Worm (Caenorhabditis elegans) whole organism, mixed stage, embryonic: ENCODE measurements around the gene C08E8.2.

Source experiments
- bed-3 ChIP-seq: fragments of 200-800 bp; sonication (Bioruptor generic); optimal IDR thresholded peaks from 3 replicates; lab custom pipeline; 2018; ENCODE audit warnings: mild to moderate bottlenecking, missing genetic modification characterization, moderate library complexity, missing compliant biosample characterization
- blmp-1 ChIP-seq: fragments of 150-350 bp; optimal IDR thresholded peaks from 2 replicates; lab custom pipeline; 2014; ENCODE audit warnings: missing biosample characterization, missing genetic modification characterization
- ceh-39 ChIP-seq: fragments of 150-350 bp; optimal IDR thresholded peaks from 2 replicates; lab custom pipeline; 2014; ENCODE audit warnings: missing biosample characterization, missing genetic modification characterization
- ceh-43 ChIP-seq: fragments of 200-800 bp; sonication (Bioruptor generic); optimal IDR thresholded peaks from 2 replicates; lab custom pipeline; 2018; ENCODE audit warnings: mild to moderate bottlenecking, missing genetic modification characterization, moderate library complexity, missing compliant biosample characterization
- ceh-83 ChIP-seq: fragments of 200-800 bp; sonication (Bioruptor generic); optimal IDR thresholded peaks from 2 replicates; lab custom pipeline; 2018; ENCODE audit warnings: mild to moderate bottlenecking, missing genetic modification characterization, missing compliant biosample characterization
- cnd-1 ChIP-seq: fragments of 200-800 bp; sonication (Bioruptor generic); optimal IDR thresholded peaks from 2 replicates; lab custom pipeline; 2018; ENCODE audit warnings: mild to moderate bottlenecking, missing genetic modification characterization, missing compliant biosample characterization
- drap-1 ChIP-seq: fragments of 200-800 bp; sonication (Bioruptor generic); optimal IDR thresholded peaks from 3 replicates; lab custom pipeline; 2018; ENCODE audit warnings: mild to moderate bottlenecking, missing genetic modification characterization, missing compliant biosample characterization
- elt-1 ChIP-seq: sonication (generic microtip); optimal IDR thresholded peaks from 2 replicates; lab custom pipeline; 2017; ENCODE audit warnings: missing genetic modification characterization, mild to moderate bottlenecking, missing compliant biosample characterization, antibody characterized with exemption, moderate library complexity, borderline replicate concordance; ENCODE audit not compliant: insufficient read depth
- elt-3 ChIP-seq: fragments of 150-350 bp; optimal IDR thresholded peaks from 2 replicates; lab custom pipeline; 2014; ENCODE audit warnings: missing biosample characterization, missing genetic modification characterization
- flh-1 ChIP-seq: fragments of 200-800 bp; sonication (Bioruptor generic); optimal IDR thresholded peaks from 2 replicates; lab custom pipeline; 2018; ENCODE audit warnings: mild to moderate bottlenecking, missing genetic modification characterization, moderate library complexity, missing compliant biosample characterization
- ham-2 ChIP-seq: fragments of 200-800 bp; sonication (Bioruptor generic); optimal IDR thresholded peaks from 2 replicates; lab custom pipeline; 2018; ENCODE audit warnings: mild to moderate bottlenecking, missing genetic modification characterization, missing compliant biosample characterization
- hlh-1 ChIP-seq: fragments of 150-350 bp; optimal IDR thresholded peaks from 2 replicates; lab custom pipeline; 2014; ENCODE audit warnings: missing biosample characterization, missing genetic modification reagents, missing genetic modification characterization
- lin-13 ChIP-seq: fragments of 150-350 bp; optimal IDR thresholded peaks from 2 replicates; lab custom pipeline; 2014; ENCODE audit warnings: missing biosample characterization, missing genetic modification characterization
- lin-32 ChIP-seq: fragments of 200-800 bp; sonication (Bioruptor generic); optimal IDR thresholded peaks from 2 replicates; lab custom pipeline; 2018; ENCODE audit warnings: mild to moderate bottlenecking, missing genetic modification characterization, missing compliant biosample characterization
- mep-1 ChIP-seq: fragments of 150-350 bp; optimal IDR thresholded peaks from 2 replicates; lab custom pipeline; 2017; ENCODE audit warnings: missing biosample characterization, missing genetic modification reagents, missing genetic modification characterization, inconsistent platforms
- mls-2 ChIP-seq: sonication (generic microtip); optimal IDR thresholded peaks from 2 replicates; lab custom pipeline; 2016; ENCODE audit warnings: mild to moderate bottlenecking, missing genetic modification characterization, moderate library complexity, missing compliant biosample characterization
- nhr-12 ChIP-seq: fragments of 150-350 bp; optimal IDR thresholded peaks from 2 replicates; lab custom pipeline; 2014; ENCODE audit warnings: missing biosample characterization, missing genetic modification characterization
- nhr-2 ChIP-seq: fragments of 150-350 bp; optimal IDR thresholded peaks from 2 replicates; lab custom pipeline; 2014; ENCODE audit warnings: missing biosample characterization, missing genetic modification characterization
- nhr-237 ChIP-seq: fragments of 150-350 bp; optimal IDR thresholded peaks from 2 replicates; lab custom pipeline; 2014; ENCODE audit warnings: missing biosample characterization, missing genetic modification characterization
- nhr-28 ChIP-seq: fragments of 150-350 bp; optimal IDR thresholded peaks from 2 replicates; lab custom pipeline; 2014; ENCODE audit warnings: missing biosample characterization, missing genetic modification characterization
- nhr-76 ChIP-seq: sonication (generic microtip); optimal IDR thresholded peaks from 2 replicates; lab custom pipeline; 2017; ENCODE audit warnings: missing biosample characterization, missing genetic modification characterization
- pha-4 ChIP-seq: fragments of 150-350 bp; optimal IDR thresholded peaks from 2 replicates; lab custom pipeline; 2018; ENCODE audit warnings: missing biosample characterization, missing genetic modification reagents, missing genetic modification characterization
- sem-2 ChIP-seq: fragments of 200-800 bp; sonication (Bioruptor generic); optimal IDR thresholded peaks from 2 replicates; lab custom pipeline; 2018; ENCODE audit warnings: mild to moderate bottlenecking, missing genetic modification characterization, missing compliant biosample characterization
- snpc-4 ChIP-seq: fragments of 150-350 bp; optimal IDR thresholded peaks from 2 replicates; lab custom pipeline; 2014; ENCODE audit warnings: missing biosample characterization, missing genetic modification characterization
- sptf-1 ChIP-seq: sonication (generic microtip); optimal IDR thresholded peaks from 2 replicates; lab custom pipeline; 2017; ENCODE audit warnings: mild to moderate bottlenecking, missing genetic modification characterization, moderate library complexity, missing compliant biosample characterization
- tbx-8 ChIP-seq: fragments of 200-800 bp; sonication (Bioruptor generic); optimal IDR thresholded peaks from 2 replicates; lab custom pipeline; 2018; ENCODE audit warnings: mild to moderate bottlenecking, missing genetic modification characterization, moderate library complexity, missing compliant biosample characterization
- unc-120 ChIP-seq: sonication (generic microtip); optimal IDR thresholded peaks from 2 replicates; lab custom pipeline; 2017; ENCODE audit warnings: missing genetic modification characterization, missing compliant biosample characterization; ENCODE audit not compliant: poor library complexity, severe bottlenecking
- unc-62 ChIP-seq: fragments of 150-350 bp; optimal IDR thresholded peaks from 2 replicates; lab custom pipeline; 2014; ENCODE audit warnings: missing biosample characterization, missing genetic modification reagents, missing genetic modification characterization
- zip-8 ChIP-seq: fragments of 150-350 bp; optimal IDR thresholded peaks from 2 replicates; lab custom pipeline; 2014; ENCODE audit warnings: missing biosample characterization, missing genetic modification characterization
- ztf-11 ChIP-seq: fragments of 150-350 bp; optimal IDR thresholded peaks from 2 replicates; lab custom pipeline; 2014; ENCODE audit warnings: missing biosample characterization, missing genetic modification characterization

The C08E8.2 gene

ce11 chrV:18350046-18350445 is 5.6 kb downstream of the C08E8.2 start, which contains the start of gene C08E8.3:
TSS of gene C08E8.3 (plus strand) at chrV:18350129.
- no peak for TF ChIP-seq sptf-1 (tag; lab: Kevin White, UChicago)

ce11 chrV:18346080-18346479 is 9.6 kb downstream of the C08E8.2 start:
- TF ChIP-seq lin-32 (GFP tag; lab: Kevin White, UChicago) (no peak), nhr-76 (no peak), ceh-83 (no peak), elt-3 (tag; lab: Kevin White, UChicago) (peak; percentile 30), blmp-1 (tag; lab: Kevin White, UChicago) (no peak), ztf-11 (tag; lab: Kevin White, UChicago) (no peak)

ce11 chrV:18344194-18344593 is 11.4 kb downstream of the C08E8.2 start:
- TF ChIP-seq elt-1 (no peak), unc-120 (no peak), nhr-237 (tag; lab: Kevin White, UChicago) (no peak), snpc-4 (no peak), ceh-39 (tag; lab: Kevin White, UChicago) (no peak), elt-3 (tag; lab: Kevin White, UChicago) (no peak), sptf-1 (tag; lab: Kevin White, UChicago) (no peak), nhr-2 (no peak), ztf-11 (tag; lab: Kevin White, UChicago) (no peak), drap-1 (GFP tag; lab: Kevin White, UChicago) (no peak), bed-3 (GFP tag; lab: Kevin White, UChicago) (no peak), hlh-1 (no peak), ceh-43 (GFP tag; lab: Kevin White, UChicago) (no peak), blmp-1 (tag; lab: Kevin White, UChicago) (no peak), zip-8 (tag; lab: Kevin White, UChicago) (no peak), mep-1 (tag; lab: Kevin White, UChicago) (no peak), unc-62 (GFP tag; lab: Kevin White, UChicago) (no peak), nhr-12 (tag; lab: Kevin White, UChicago) (no peak), tbx-8 (GFP tag; lab: Kevin White, UChicago) (no peak), cnd-1 (tag; lab: Kevin White, UChicago) (no peak)

ce11 chrV:18339807-18340206 is 15.8 kb downstream of the C08E8.2 start, which contains the start of gene C08E8.10:
TSS of gene C08E8.10 (minus strand) at chrV:18339907.
- TF ChIP-seq tbx-8 (GFP tag; lab: Kevin White, UChicago) (no peak), nhr-28 (tag; lab: Kevin White, UChicago) (no peak), nhr-12 (tag; lab: Kevin White, UChicago) (no peak), elt-1 (no peak), flh-1 (GFP tag; lab: Kevin White, UChicago) (no peak), nhr-237 (tag; lab: Kevin White, UChicago) (no peak), pha-4 (tag; lab: Kevin White, UChicago) (no peak), zip-8 (tag; lab: Kevin White, UChicago) (no peak), nhr-76 (no peak), ceh-83 (no peak)
- TF ChIP-seq, all 35 proteins: peak for 0

- TF ChIP-seq nhr-12 (tag; lab: Kevin White, UChicago) (no peak), unc-62 (GFP tag; lab: Kevin White, UChicago) (no peak), nhr-2 (no peak), elt-1 (no peak), lin-32 (GFP tag; lab: Kevin White, UChicago) (no peak), unc-120 (no peak), elt-3 (tag; lab: Kevin White, UChicago) (no peak), blmp-1 (tag; lab: Kevin White, UChicago) (no peak), drap-1 (GFP tag; lab: Kevin White, UChicago) (no peak), nhr-76 (no peak), cnd-1 (tag; lab: Kevin White, UChicago) (no peak), ham-2 (GFP tag; lab: Kevin White, UChicago) (no peak), sem-2 (GFP tag; lab: Kevin White, UChicago) (no peak), mls-2 (tag; lab: Kevin White, UChicago) (no peak), lin-13 (tag; lab: Kevin White, UChicago) (no peak)
Measured at ce11 chrV:18337643-18338042, 18.0 kb downstream of the C08E8.2 start.
